Fruit fly (Drosophila melanogaster): ENCODE measurements around the gene CG6686.

The CG6686 gene

DNA sequence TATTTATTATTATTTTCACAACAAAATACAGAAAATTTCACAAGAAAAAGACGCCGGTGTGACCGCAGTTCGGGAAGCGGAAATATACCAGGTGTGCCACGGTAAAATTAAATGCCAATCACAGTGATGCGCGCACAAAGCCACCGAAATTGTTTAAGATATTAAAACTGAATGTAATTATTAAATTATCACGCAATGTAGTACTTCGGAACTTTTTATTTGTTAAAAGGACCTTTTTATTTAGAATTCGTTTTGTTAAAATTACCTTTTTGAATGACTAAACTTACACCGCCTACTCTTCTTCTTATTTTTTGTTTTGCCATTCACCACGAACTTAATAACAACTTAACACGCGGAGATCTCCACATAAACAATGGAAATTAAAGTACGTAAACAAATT lies at the start of gene CG6686, which contains the start of gene CG34163 (continued):
- TF ChIP-seq CG3726 (GFP tag; IDR thresholded peaks at IDR 0.05): no peak
- no peak for TF ChIP-seq ab (GFP tag; optimal IDR thresholded peaks at IDR 0.05)
- no peak for TF ChIP-seq Adf1 (GFP tag; IDR thresholded peaks at IDR 0.05)
- peak; percentile 35 for TF ChIP-seq NfI (GFP tag; optimal IDR thresholded peaks at IDR 0.05)
- TF ChIP-seq CTCF (GFP tag; optimal IDR thresholded peaks at IDR 0.05): no peak
- TF ChIP-seq HHEX (GFP tag; optimal IDR thresholded peaks at IDR 0.05): no peak
- TF ChIP-seq hth (optimal IDR thresholded peaks at IDR 0.05): no peak
- peak; percentile 83 for TF ChIP-seq CG14710 (tag; optimal IDR thresholded peaks at IDR 0.05)
- TF ChIP-seq crc (GFP tag; optimal IDR thresholded peaks at IDR 0.05): no peak
- no peak for TF ChIP-seq CG15696 (tag; optimal IDR thresholded peaks at IDR 0.05)
- TF ChIP-seq z (GFP tag; IDR thresholded peaks at IDR 0.05): no peak
- TF ChIP-seq CG7987 (GFP tag; optimal IDR thresholded peaks at IDR 0.05): no peak
- TF ChIP-seq Vsx1 (GFP tag; optimal IDR thresholded peaks at IDR 0.05): no peak
- 0 out of 3 replicates have a peak, but pooled peaks have one; percentile 29 for TF ChIP-seq CG2199 (GFP tag; IDR thresholded peaks at IDR 0.05)
- no peak for TF ChIP-seq pita (GFP tag; optimal IDR thresholded peaks at IDR 0.05)
- no peak for TF ChIP-seq ro (GFP tag; IDR thresholded peaks at IDR 0.05)
- TF ChIP-seq Hmx (GFP tag; optimal IDR thresholded peaks at IDR 0.05): peak; percentile 29
- peak; percentile 64 for TF ChIP-seq Lhr (GFP tag; optimal IDR thresholded peaks at IDR 0.05)
- TF ChIP-seq GATAe (GFP tag; conservative IDR thresholded peaks at IDR 0.05): no peak
- TF ChIP-seq onecut (GFP tag; IDR thresholded peaks at IDR 0.05): no peak
- no peak for TF ChIP-seq twi (tag; optimal IDR thresholded peaks at IDR 0.05)
- TF ChIP-seq Dad (GFP tag; optimal IDR thresholded peaks at IDR 0.05): peak; percentile 48
- TF ChIP-seq CG6272 (GFP tag; IDR thresholded peaks at IDR 0.05): no peak
- TF ChIP-seq ato (GFP tag; IDR thresholded peaks at IDR 0.05; ENCODE audit: partially characterized antibody): no peak
- TF ChIP-seq Oaz (GFP tag; IDR thresholded peaks at IDR 0.05): no peak
- TF ChIP-seq salm (tag; optimal IDR thresholded peaks at IDR 0.05): no peak
- TF ChIP-seq Nf-YC (tag; optimal IDR thresholded peaks at IDR 0.05): no peak
- TF ChIP-seq Oli (tag; optimal IDR thresholded peaks at IDR 0.05): no peak
- no peak for TF ChIP-seq klu (GFP tag; IDR thresholded peaks at IDR 0.05)
- TF ChIP-seq Sox102F (GFP tag; optimal IDR thresholded peaks at IDR 0.05): no peak
- TF ChIP-seq CG3065 (GFP tag; optimal IDR thresholded peaks at IDR 0.05): no peak
- TF ChIP-seq ttk (GFP tag; IDR thresholded peaks at IDR 0.05): no peak
- TF ChIP-seq ewg (GFP tag; optimal IDR thresholded peaks at IDR 0.05): no peak
- no peak for TF ChIP-seq CG11695 (GFP tag; IDR thresholded peaks at IDR 0.05)
- TF ChIP-seq HLH4C (GFP tag; IDR thresholded peaks at IDR 0.05; ENCODE audit: partially characterized antibody): no peak
- peak; percentile 54 for TF ChIP-seq sug (tag; optimal IDR thresholded peaks at IDR 0.05)
- TF ChIP-seq gcm2 (GFP tag; optimal IDR thresholded peaks at IDR 0.05): no peak
- peak; percentile 35 for TF ChIP-seq CG17359 (tag; optimal IDR thresholded peaks at IDR 0.05)
- TF ChIP-seq CG18599 (GFP tag; optimal IDR thresholded peaks at IDR 0.05): no peak
- no peak for TF ChIP-seq HLHmδ (GFP tag; optimal IDR thresholded peaks at IDR 0.05)
- TF ChIP-seq lilli (GFP tag; optimal IDR thresholded peaks at IDR 0.05): peak; percentile 80
- TF ChIP-seq Atf6 (GFP tag; IDR thresholded peaks at IDR 0.05): no peak
- no peak for TF ChIP-seq Elba2 (GFP tag; optimal IDR thresholded peaks at IDR 0.05)
- TF ChIP-seq CG30020 (tag; optimal IDR thresholded peaks at IDR 0.05): peak; percentile 29
- TF ChIP-seq tin (GFP tag; optimal IDR thresholded peaks at IDR 0.05): peak; percentile 17
- TF ChIP-seq CG17385 (GFP tag; optimal IDR thresholded peaks at IDR 0.05): peak; percentile 99
- no peak for TF ChIP-seq CG1529 (GFP tag; optimal IDR thresholded peaks at IDR 0.05)
- no peak for TF ChIP-seq tll (GFP tag; optimal IDR thresholded peaks at IDR 0.05)
- no peak for TF ChIP-seq Opbp (GFP tag; IDR thresholded peaks at IDR 0.05; ENCODE audit: partially characterized antibody)
- peak; percentile 12 for TF ChIP-seq ind (GFP tag; optimal IDR thresholded peaks at IDR 0.05)
- TF ChIP-seq ap (GFP tag; IDR thresholded peaks at IDR 0.05): no peak
- no peak for TF ChIP-seq Rfx (GFP tag; IDR thresholded peaks at IDR 0.05)
- TF ChIP-seq pho (GFP tag; optimal IDR thresholded peaks at IDR 0.05): peak; percentile 53

Data from whole organism, embryonic.